Fruit fly (Drosophila melanogaster): ENCODE results near the gene LManIII.

The LManIII gene

DNA sequence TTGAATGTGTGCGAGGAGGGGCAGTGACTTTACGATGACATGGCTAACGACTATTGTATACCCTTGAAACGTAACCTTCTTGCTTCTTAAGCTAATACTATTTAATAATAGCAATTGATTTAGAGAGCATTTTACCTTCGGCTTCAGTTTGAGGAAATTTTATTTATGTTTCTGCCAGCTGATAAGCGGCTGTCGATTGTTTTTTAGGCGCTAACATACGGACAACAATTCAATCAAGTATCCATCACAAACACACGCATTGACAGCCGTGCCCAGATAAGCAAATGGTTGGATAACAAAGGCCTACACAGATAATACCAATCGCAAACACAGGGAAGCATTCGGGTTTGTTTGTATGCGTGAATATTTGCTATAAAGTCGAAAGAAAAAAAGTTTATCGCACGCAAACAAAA is 30.3 kb downstream of the LManIII start (continued):
- TF ChIP-seq BtbVII (GFP tag; optimal IDR thresholded peaks at IDR 0.05) (peak; percentile 9), CG5953 (GFP tag; IDR thresholded peaks at IDR 0.05) (no peak), HmgD (GFP tag; optimal IDR thresholded peaks at IDR 0.05) (no peak), CG9727 (GFP tag; optimal IDR thresholded peaks at IDR 0.05) (peak; percentile 28), Med (GFP tag) (peak; percentile 47), CG15479 (GFP tag; optimal IDR thresholded peaks at IDR 0.05) (peak; percentile 36), CG12299 (tag; optimal IDR thresholded peaks at IDR 0.05) (no peak), CG15601 (tag; optimal IDR thresholded peaks at IDR 0.05) (peak; percentile 11), Aef1 (GFP tag; IDR thresholded peaks at IDR 0.05) (no peak), CG17186 (GFP tag; optimal IDR thresholded peaks at IDR 0.05) (no peak), CG4404 (GFP tag; IDR thresholded peaks at IDR 0.05) (no peak), Hr78 (GFP tag; optimal IDR thresholded peaks at IDR 0.05) (no peak), vfl (GFP tag; optimal IDR thresholded peaks at IDR 0.05) (no peak), Mes4 (GFP tag; optimal IDR thresholded peaks at IDR 0.05) (no peak), h (optimal IDR thresholded peaks at IDR 0.05) (no peak), CG11398 (GFP tag; optimal IDR thresholded peaks at IDR 0.05) (no peak), zfh2 (GFP tag; optimal IDR thresholded peaks at IDR 0.05) (peak; percentile 44), Doc2 (GFP tag; IDR thresholded peaks at IDR 0.05) (no peak), CG7786 (GFP tag; optimal IDR thresholded peaks at IDR 0.05) (peak; percentile 23), B-H1 (GFP tag; IDR thresholded peaks at IDR 0.05) (peak; percentile 12; the same call in 1 of the 3 replicates), tx (GFP tag; optimal IDR thresholded peaks at IDR 0.05) (peak; percentile 9), Poxn (GFP tag; IDR thresholded peaks at IDR 0.05) (no peak), CG13123 (GFP tag; optimal IDR thresholded peaks at IDR 0.05) (no peak), CG6854 (GFP tag; optimal IDR thresholded peaks at IDR 0.05) (no peak), B-H2 (GFP tag; optimal IDR thresholded peaks at IDR 0.05) (no peak), Mad (GFP tag; optimal IDR thresholded peaks at IDR 0.05) (no peak), CG9797 (GFP tag; optimal IDR thresholded peaks at IDR 0.05) (no peak), D19A (tag; optimal IDR thresholded peaks at IDR 0.05) (peak; percentile 99), CG8924 (tag; optimal IDR thresholded peaks at IDR 0.05) (peak; percentile 49), CG18764 (GFP tag; optimal IDR thresholded peaks at IDR 0.05) (no peak), pum (GFP tag; optimal IDR thresholded peaks at IDR 0.05) (no peak), Drgx (GFP tag; IDR thresholded peaks at IDR 0.05) (0 out of 2 replicates have a peak, but pooled peaks have one; percentile 18), Atf-2 (GFP tag; optimal IDR thresholded peaks at IDR 0.05) (no peak), esg (GFP tag; conservative IDR thresholded peaks at IDR 0.05) (no peak), CG15696 (tag; optimal IDR thresholded peaks at IDR 0.05) (no peak), schlank (tag; optimal IDR thresholded peaks at IDR 0.05) (peak; percentile 26), br (optimal IDR thresholded peaks at IDR 0.05) (no peak), shn (GFP tag; optimal IDR thresholded peaks at IDR 0.05) (peak; percentile 40), CG10654 (GFP tag; optimal IDR thresholded peaks at IDR 0.05) (no peak), CG3726 (GFP tag; IDR thresholded peaks at IDR 0.05) (no peak), CG10543 (GFP tag; optimal IDR thresholded peaks at IDR 0.05) (peak; percentile 56), CG16863 (GFP tag; optimal IDR thresholded peaks at IDR 0.05) (peak; percentile 41), CG8089 (GFP tag; optimal IDR thresholded peaks at IDR 0.05) (no peak), CG18599 (GFP tag; optimal IDR thresholded peaks at IDR 0.05) (peak; percentile 79), CG10431 (GFP tag; optimal IDR thresholded peaks at IDR 0.05) (no peak), CG12155 (GFP tag; optimal IDR thresholded peaks at IDR 0.05) (peak; percentile 25), HHEX (GFP tag; optimal IDR thresholded peaks at IDR 0.05) (peak; percentile 2), CG31224 (GFP tag; IDR thresholded peaks at IDR 0.05) (no peak), lola (GFP tag; optimal IDR thresholded peaks at IDR 0.05) (no peak), cwo (GFP tag; optimal IDR thresholded peaks at IDR 0.05) (peak; percentile 68), CG1529 (GFP tag; optimal IDR thresholded peaks at IDR 0.05) (no peak), Neu2 (GFP tag; optimal IDR thresholded peaks at IDR 0.05; ENCODE audit: borderline replicate concordance) (no peak)

Data from whole organism, embryonic.